Fruit fly (Drosophila melanogaster) whole organism, embryonic: ENCODE measurements around the gene CG16824.

Source experiments
- Ada2b ChIP-seq: fragments of 200-800 bp; sonication (Bioruptor generic); IDR thresholded peaks from 2 replicates; pipeline ENCODE4 v1.3.6; 2022; ENCODE audit warnings: missing biosample characterization, missing genetic modification characterization
- Blimp-1 ChIP-seq: fragments of 200-800 bp; sonication (Bioruptor generic); optimal IDR thresholded peaks from 3 replicates; lab custom pipeline; 2018; ENCODE audit warnings: missing biosample characterization, missing genetic modification characterization, mild to moderate bottlenecking, moderate library complexity, missing genetic modification reagents
- CG10209 ChIP-seq: fragments of 200-800 bp; sonication (Bioruptor generic); optimal IDR thresholded peaks from 3 replicates; lab custom pipeline; 2017; ENCODE audit warnings: missing biosample characterization, mild to moderate bottlenecking, missing genetic modification characterization, missing genetic modification reagents
- CG10267 ChIP-seq: fragments of 200-800 bp; sonication (Bioruptor generic); optimal IDR thresholded peaks from 2 replicates; lab custom pipeline; 2018; ENCODE audit warnings: missing biosample characterization, mild to moderate bottlenecking, missing genetic modification characterization, moderate library complexity
- CG10431 ChIP-seq: fragments of 200-800 bp; sonication (Bioruptor generic); optimal IDR thresholded peaks from 3 replicates; lab custom pipeline; 2018; ENCODE audit warnings: missing biosample characterization, mild to moderate bottlenecking, missing genetic modification characterization
- CG10959 ChIP-seq: fragments of 200-800 bp; sonication (Bioruptor generic); IDR thresholded peaks from 2 replicates; pipeline ENCODE4 v1.3.6; 2022; ENCODE audit warnings: missing biosample characterization, missing genetic modification characterization
- CG1233 ChIP-seq: fragments of 200-800 bp; sonication (Bioruptor generic); optimal IDR thresholded peaks from 4 replicates; lab custom pipeline; 2018; ENCODE audit warnings: missing biosample characterization, mild to moderate bottlenecking, missing genetic modification characterization
- CG12744 ChIP-seq: fragments of 200-800 bp; sonication (Bioruptor generic); optimal IDR thresholded peaks from 2 replicates; lab custom pipeline; 2016; ENCODE audit warnings: missing biosample characterization, missing genetic modification characterization
- CG12942 ChIP-seq: fragments of 200-800 bp; sonication (Bioruptor generic); optimal IDR thresholded peaks from 3 replicates; lab custom pipeline; 2016; ENCODE audit warnings: missing biosample characterization, missing genetic modification characterization
- CG14667 ChIP-seq: fragments of 200-800 bp; sonication (Bioruptor generic); IDR thresholded peaks from 2 replicates; pipeline ENCODE4 v1.3.6; 2022; ENCODE audit warnings: missing biosample characterization, missing genetic modification characterization
- CG15269 ChIP-seq: fragments of 200-800 bp; sonication (Bioruptor generic); optimal IDR thresholded peaks from 2 replicates; lab custom pipeline; 2018; ENCODE audit warnings: missing biosample characterization, mild to moderate bottlenecking, missing genetic modification characterization, moderate library complexity
- CG16779 ChIP-seq: fragments of 200-800 bp; sonication (Bioruptor generic); IDR thresholded peaks from 2 replicates; pipeline ENCODE4 v1.3.6; 2022; ENCODE audit warnings: missing biosample characterization, missing genetic modification characterization
- CG1792 ChIP-seq: fragments of 200-800 bp; sonication (Bioruptor generic); optimal IDR thresholded peaks from 2 replicates; lab custom pipeline; 2016; ENCODE audit warnings: missing biosample characterization, missing genetic modification characterization
- CG18764 ChIP-seq: fragments of 200-800 bp; sonication (Bioruptor generic); optimal IDR thresholded peaks from 3 replicates; lab custom pipeline; 2016; ENCODE audit warnings: missing biosample characterization, missing genetic modification characterization
- CG30020 ChIP-seq: fragments of 200-800 bp; optimal IDR thresholded peaks from 2 replicates; lab custom pipeline; 2019; ENCODE audit warnings: missing biosample characterization, mild to moderate bottlenecking, missing genetic modification characterization, moderate library complexity
- CG3065 ChIP-seq: fragments of 200-800 bp; sonication (Bioruptor generic); optimal IDR thresholded peaks from 2 replicates; lab custom pipeline; 2016; ENCODE audit warnings: missing biosample characterization, missing genetic modification characterization
- CG31224 ChIP-seq: fragments of 200-800 bp; sonication (Bioruptor generic); IDR thresholded peaks from 2 replicates; pipeline ENCODE4 v1.3.6; 2022; ENCODE audit warnings: missing biosample characterization, missing genetic modification characterization
- CG4617 ChIP-seq: fragments of 200-800 bp; sonication (Bioruptor generic); optimal IDR thresholded peaks from 3 replicates; lab custom pipeline; 2016; ENCODE audit warnings: missing biosample characterization, missing genetic modification characterization, borderline replicate concordance
- CG5953 ChIP-seq: fragments of 200-800 bp; sonication (Bioruptor generic); IDR thresholded peaks from 2 replicates; pipeline ENCODE4 v1.3.6; 2022; ENCODE audit warnings: missing biosample characterization, missing genetic modification characterization
- CG7271 ChIP-seq: fragments of 200-800 bp; sonication (Bioruptor generic); optimal IDR thresholded peaks from 2 replicates; lab custom pipeline; 2018; ENCODE audit warnings: missing biosample characterization, mild to moderate bottlenecking, missing genetic modification characterization, moderate library complexity
- CG7987 ChIP-seq: fragments of 200-800 bp; sonication (Bioruptor generic); optimal IDR thresholded peaks from 2 replicates; lab custom pipeline; 2018; ENCODE audit warnings: missing biosample characterization, mild to moderate bottlenecking, missing genetic modification characterization, moderate library complexity
- Camta ChIP-seq: fragments of 200-800 bp; sonication (Bioruptor generic); optimal IDR thresholded peaks from 2 replicates; lab custom pipeline; 2016; ENCODE audit warnings: missing biosample characterization, missing genetic modification characterization
- Dp ChIP-seq: fragments of 200-800 bp; sonication (Bioruptor generic); optimal IDR thresholded peaks from 2 replicates; lab custom pipeline; 2018; ENCODE audit warnings: missing biosample characterization, mild to moderate bottlenecking, missing genetic modification characterization, moderate library complexity
- Dref ChIP-seq: fragments of 200-800 bp; sonication (Bioruptor generic); IDR thresholded peaks from 2 replicates; pipeline ENCODE4 v1.3.6; 2022; ENCODE audit warnings: missing biosample characterization, missing genetic modification characterization
- E2f1 ChIP-seq: fragments of 200-800 bp; sonication (Bioruptor generic); IDR thresholded peaks from 2 replicates; pipeline ENCODE4 v1.3.6; 2022; ENCODE audit warnings: missing biosample characterization, missing genetic modification characterization
- Eip74EF ChIP-seq, 2 experiments: fragments of 200-800 bp in 1 of 2; fragments of >200 bp in 1 of 2; sonication (Bioruptor generic) in 1 of 2; optimal IDR thresholded peaks; 2 replicates each; lab custom pipeline; 2017 to 2019; ENCODE audit warnings: missing biosample characterization in 2 of 2, missing genetic modification characterization in 2 of 2, mild to moderate bottlenecking in 1 of 2, moderate library complexity in 1 of 2
- Gug ChIP-seq: fragments of 200-800 bp; sonication (Bioruptor generic); IDR thresholded peaks from 4 replicates; pipeline ENCODE4 v1.3.6; 2022; ENCODE audit warnings: missing biosample characterization, missing genetic modification characterization
- HLH3B ChIP-seq: fragments of 200-800 bp; sonication (Bioruptor generic); IDR thresholded peaks from 2 replicates; pipeline ENCODE4 v1.3.6; 2022; ENCODE audit warnings: missing biosample characterization, missing genetic modification characterization
- Hmx ChIP-seq: fragments of 200-800 bp; sonication (Bioruptor generic); optimal IDR thresholded peaks from 2 replicates; lab custom pipeline; 2016; ENCODE audit warnings: missing biosample characterization, missing genetic modification characterization
- Hr39 ChIP-seq: fragments of >200 bp; optimal IDR thresholded peaks from 2 replicates; lab custom pipeline; 2017
- NK7.1 ChIP-seq: fragments of 200-800 bp; sonication (Bioruptor generic); optimal IDR thresholded peaks from 3 replicates; lab custom pipeline; 2016; ENCODE audit warnings: missing biosample characterization, missing genetic modification characterization
- Sry-β ChIP-seq: fragments of 200-800 bp; sonication (Bioruptor generic); optimal IDR thresholded peaks from 2 replicates; lab custom pipeline; 2018; ENCODE audit warnings: missing biosample characterization, mild to moderate bottlenecking, missing genetic modification characterization, moderate library complexity
- Stat92E ChIP-seq, 3 experiments: fragments of >200 bp in 2 of 3; fragments of 200-800 bp in 1 of 3; sonication (Bioruptor generic) in 1 of 3; optimal IDR thresholded peaks; 2 replicates each; lab custom pipeline; 2017 to 2019; ENCODE audit warnings: missing biosample characterization in 3 of 3, missing genetic modification characterization in 3 of 3, mild to moderate bottlenecking in 1 of 3, moderate library complexity in 1 of 3
- abd-A ChIP-seq: fragments of 200-800 bp; sonication (Bioruptor generic); optimal IDR thresholded peaks from 3 replicates; lab custom pipeline; 2019; ENCODE audit warnings: missing biosample characterization, mild to moderate bottlenecking, missing genetic modification characterization, moderate library complexity
- bowl ChIP-seq: fragments of 200-800 bp; sonication (Bioruptor generic); IDR thresholded peaks from 2 replicates; pipeline ENCODE4 v1.3.6; 2022; ENCODE audit warnings: missing biosample characterization, missing genetic modification characterization
- da ChIP-seq: fragments of 200-800 bp; sonication (Bioruptor generic); optimal IDR thresholded peaks from 2 replicates; lab custom pipeline; 2016; ENCODE audit warnings: missing biosample characterization, missing genetic modification characterization
- grau ChIP-seq: fragments of 200-800 bp; optimal IDR thresholded peaks from 3 replicates; lab custom pipeline; 2019; ENCODE audit warnings: missing biosample characterization, mild to moderate bottlenecking, missing genetic modification characterization, moderate library complexity
- hth ChIP-seq: fragments of >200 bp; optimal IDR thresholded peaks from 2 replicates; lab custom pipeline; 2017; ENCODE audit warnings: inconsistent platforms
- luna ChIP-seq: fragments of 200-800 bp; sonication (Bioruptor generic); optimal IDR thresholded peaks from 2 replicates; lab custom pipeline; 2016; ENCODE audit warnings: missing biosample characterization, missing genetic modification characterization
- nau ChIP-seq: fragments of 200-800 bp; sonication (Bioruptor generic); optimal IDR thresholded peaks from 3 replicates; lab custom pipeline; 2017; ENCODE audit warnings: missing biosample characterization, mild to moderate bottlenecking, missing genetic modification characterization, missing genetic modification reagents
- pan ChIP-seq, 4 experiments: fragments of >200 bp in 3 of 4; fragments of 200-800 bp in 1 of 4; sonication (Bioruptor generic) in 1 of 4; optimal IDR thresholded peaks in 3 of 4; IDR thresholded peaks in 1 of 4; 2 replicates each; pipeline versions ENCODE4 v1.3.6 to Lab custom; 2017 to 2022; ENCODE audit warnings: missing biosample characterization in 2 of 4, missing genetic modification characterization in 2 of 4, mixed read lengths in 1 of 4
- pzg ChIP-seq: fragments of 200-800 bp; sonication (Bioruptor generic); optimal IDR thresholded peaks from 3 replicates; lab custom pipeline; 2018; ENCODE audit warnings: missing biosample characterization, mild to moderate bottlenecking, missing genetic modification characterization, moderate library complexity
- sens-2 ChIP-seq: fragments of 200-800 bp; sonication (Bioruptor generic); IDR thresholded peaks from 2 replicates; pipeline ENCODE4 v1.3.6; 2022; ENCODE audit warnings: missing biosample characterization, missing genetic modification characterization
- seq ChIP-seq: fragments of 200-800 bp; sonication (Bioruptor generic); IDR thresholded peaks from 2 replicates; pipeline ENCODE4 v1.3.6; 2022; ENCODE audit warnings: missing biosample characterization, missing genetic modification characterization
- sim ChIP-seq: fragments of 200-800 bp; sonication (Bioruptor generic); IDR thresholded peaks from 2 replicates; pipeline ENCODE4 v1.3.6; 2022; ENCODE audit warnings: missing biosample characterization, missing genetic modification characterization
- sisA ChIP-seq: fragments of 200-800 bp; sonication (Bioruptor generic); IDR thresholded peaks from 2 replicates; pipeline ENCODE4 v1.3.6; 2022; ENCODE audit warnings: missing biosample characterization, missing genetic modification characterization
- sug ChIP-seq: fragments of 200-800 bp; optimal IDR thresholded peaks from 2 replicates; lab custom pipeline; 2019; ENCODE audit warnings: missing biosample characterization, mild to moderate bottlenecking, missing genetic modification characterization, moderate library complexity
- zen ChIP-seq: fragments of 200-800 bp; sonication (Bioruptor generic); optimal IDR thresholded peaks from 3 replicates; lab custom pipeline; 2018; ENCODE audit warnings: missing biosample characterization, mild to moderate bottlenecking, missing genetic modification characterization, moderate library complexity
- zfh2 ChIP-seq: fragments of 200-800 bp; sonication (Bioruptor generic); optimal IDR thresholded peaks from 2 replicates; lab custom pipeline; 2016; ENCODE audit warnings: missing biosample characterization, missing genetic modification characterization

CG16824 gene

dm6 chr2L:13290276-13291065 is 2.3 kb upstream of the CG16824 start (continued):
- TF ChIP-seq da (GFP tag; lab: Kevin White, UChicago) (no peak), Hmx (GFP tag; lab: Kevin White, UChicago) (no peak), hth (no peak), Blimp-1 (GFP tag; lab: Kevin White, UChicago) (peak; percentile 93), sisA (GFP tag; lab: Robert Waterston, UW) (no peak), CG10267 (tag; lab: Kevin White, UChicago) (no peak), nau (peak; percentile 91), CG16779 (GFP tag; lab: Robert Waterston, UW) (no peak), CG3065 (GFP tag; lab: Kevin White, UChicago) (no peak), CG15269 (tag; lab: Kevin White, UChicago) (peak; percentile 85), CG10959 (GFP tag; lab: Robert Waterston, UW) (no peak; the same call in 1 of the 2 replicates), sim (GFP tag; lab: Robert Waterston, UW) (peak; percentile 75; the same call in 1 of the 2 replicates), zfh2 (GFP tag; lab: Kevin White, UChicago) (no peak), HLH3B (GFP tag; lab: Robert Waterston, UW) (peak; percentile 53; the same call in 1 of the 2 replicates), CG5953 (GFP tag; lab: Robert Waterston, UW) (peak; percentile 75), seq (peak; percentile 81; the same call in 1 of the 2 replicates), E2f1 (GFP tag; lab: Robert Waterston, UW) (0 out of 2 replicates have a peak, but pooled peaks have one; percentile 6), Dp (GFP tag; lab: Kevin White, UChicago) (peak; percentile 13), Ada2b (no peak), CG1233 (peak; percentile 82), Stat92E (GFP tag; optimal IDR thresholded peaks at IDR 0.05; lab: Kevin White, UChicago) (no peak), CG12942 (no peak), CG10209 (GFP tag; lab: Kevin White, UChicago) (peak; percentile 65), grau (tag; lab: Kevin White, UChicago) (peak; percentile 69), CG18764 (GFP tag; lab: Kevin White, UChicago) (peak; percentile 57), Gug (no peak), CG4617 (no peak), bowl (GFP tag; lab: Robert Waterston, UW) (peak; percentile 63; the same call in 1 of the 2 replicates), Dref (no peak), zen (no peak), CG12744 (GFP tag; lab: Kevin White, UChicago) (peak; percentile 67), CG7987 (GFP tag; lab: Kevin White, UChicago) (peak; percentile 95), CG1792 (GFP tag; lab: Kevin White, UChicago) (peak; percentile 34), Hr39 (lab: Kevin White, UChicago) (no peak), NK7.1 (GFP tag; lab: Kevin White, UChicago) (peak; percentile 31), Eip74EF (GFP tag; optimal IDR thresholded peaks at IDR 0.05; lab: Kevin White, UChicago) (peak in 1 of 2 experiments; percentile 80), sug (peak; percentile 81), sens-2 (peak; percentile 84), Sry-β (GFP tag; lab: Kevin White, UChicago) (no peak), pan (optimal IDR thresholded peaks at IDR 0.05; lab: Kevin White, UChicago) (no peak), pan (GFP tag; optimal IDR thresholded peaks at IDR 0.05 in 1 of 2, IDR thresholded peaks at IDR 0.05 in 1 of 2) (peak in 1 of 2 experiments; percentile 61), CG31224 (no peak), CG14667 (GFP tag; lab: Robert Waterston, UW) (no peak), CG7271 (tag; lab: Kevin White, UChicago) (no peak), CG30020 (tag; lab: Kevin White, UChicago) (no peak), pzg (GFP tag; lab: Kevin White, UChicago) (no peak), CG10431 (peak; percentile 90), abd-A (tag; lab: Kevin White, UChicago) (peak; percentile 36), luna (GFP tag; lab: Kevin White, UChicago) (no peak), Camta (peak; percentile 70)
